Fruit fly (Drosophila melanogaster) whole organism, embryonic: ENCODE measurements around the gene THADA.

Experiments used
- Abd-B ChIP-seq: fragments of 200-800 bp; sonication (Bioruptor generic); optimal IDR thresholded peaks from 2 replicates; lab custom pipeline; 2018; ENCODE audit warnings: missing biosample characterization, mild to moderate bottlenecking, missing genetic modification characterization, moderate library complexity
- Adf1 ChIP-seq: fragments of 200-800 bp; sonication (Bioruptor generic); IDR thresholded peaks from 2 replicates; pipeline ENCODE4 v1.3.6; 2022; ENCODE audit warnings: missing biosample characterization, missing genetic modification characterization
- B-H2 ChIP-seq: fragments of 200-800 bp; sonication (Bioruptor generic); optimal IDR thresholded peaks from 2 replicates; lab custom pipeline; 2018; ENCODE audit warnings: missing biosample characterization, mild to moderate bottlenecking, missing genetic modification characterization
- Bdp1 ChIP-seq: fragments of 200-800 bp; sonication (Bioruptor generic); optimal IDR thresholded peaks from 3 replicates; lab custom pipeline; 2016; ENCODE audit warnings: missing biosample characterization, missing genetic modification characterization
- Bgb ChIP-seq: fragments of 200-800 bp; sonication (Bioruptor generic); IDR thresholded peaks from 2 replicates; pipeline ENCODE4 v1.3.6; 2022; ENCODE audit warnings: missing biosample characterization, missing genetic modification characterization; ENCODE audit not compliant: partially characterized antibody
- CG10267 ChIP-seq: fragments of 200-800 bp; sonication (Bioruptor generic); optimal IDR thresholded peaks from 2 replicates; lab custom pipeline; 2018; ENCODE audit warnings: missing biosample characterization, mild to moderate bottlenecking, missing genetic modification characterization, moderate library complexity
- CG11723 ChIP-seq: fragments of 200-800 bp; sonication (Bioruptor generic); optimal IDR thresholded peaks from 2 replicates; lab custom pipeline; 2017; ENCODE audit warnings: missing biosample characterization, mild to moderate bottlenecking, missing genetic modification characterization
- CG13287 ChIP-seq: fragments of 200-800 bp; sonication (Bioruptor generic); IDR thresholded peaks from 2 replicates; pipeline ENCODE4 v1.3.6; 2022; ENCODE audit warnings: missing biosample characterization, missing genetic modification characterization; ENCODE audit not compliant: partially characterized antibody
- CG1603 ChIP-seq: fragments of 200-800 bp; sonication (Bioruptor generic); optimal IDR thresholded peaks from 2 replicates; lab custom pipeline; 2019; ENCODE audit warnings: missing biosample characterization, mild to moderate bottlenecking, missing genetic modification characterization, moderate library complexity
- CG17612 ChIP-seq: fragments of 200-800 bp; sonication (Bioruptor generic); IDR thresholded peaks from 2 replicates; pipeline ENCODE4 v1.3.6; 2022; ENCODE audit warnings: missing biosample characterization, missing genetic modification characterization
- CG1792 ChIP-seq: fragments of 200-800 bp; sonication (Bioruptor generic); optimal IDR thresholded peaks from 2 replicates; lab custom pipeline; 2016; ENCODE audit warnings: missing biosample characterization, missing genetic modification characterization
- CG18764 ChIP-seq: fragments of 200-800 bp; sonication (Bioruptor generic); optimal IDR thresholded peaks from 3 replicates; lab custom pipeline; 2016; ENCODE audit warnings: missing biosample characterization, missing genetic modification characterization
- CG2678 ChIP-seq: fragments of 200-800 bp; sonication (Bioruptor generic); optimal IDR thresholded peaks from 3 replicates; lab custom pipeline; 2019; ENCODE audit warnings: missing biosample characterization, mild to moderate bottlenecking, missing genetic modification characterization, moderate library complexity
- CG3726 ChIP-seq: fragments of 200-800 bp; sonication (Bioruptor generic); IDR thresholded peaks from 3 replicates; pipeline ENCODE4, ENCODE4 v1.3.6; 2022; ENCODE audit warnings: missing biosample characterization, missing genetic modification characterization
- CG43689 ChIP-seq: fragments of 200-800 bp; sonication (Bioruptor generic); IDR thresholded peaks from 2 replicates; pipeline ENCODE4 v1.3.6; 2022; ENCODE audit warnings: missing biosample characterization, missing genetic modification characterization
- CG8359 ChIP-seq: fragments of 200-800 bp; sonication (Bioruptor generic); optimal IDR thresholded peaks from 2 replicates; lab custom pipeline; 2017; ENCODE audit warnings: missing biosample characterization, mild to moderate bottlenecking, missing genetic modification characterization, borderline replicate concordance
- CG8924 ChIP-seq: fragments of 200-800 bp; optimal IDR thresholded peaks from 3 replicates; lab custom pipeline; 2019; ENCODE audit warnings: missing biosample characterization, mild to moderate bottlenecking, missing genetic modification characterization, moderate library complexity
- D ChIP-seq, 2 experiments: fragments of 200-800 bp in 1 of 2; fragments of >200 bp in 1 of 2; sonication (Bioruptor generic) in 1 of 2; optimal IDR thresholded peaks; 2 replicates in 1 of 2; 3 replicates in 1 of 2; lab custom pipeline; 2017; ENCODE audit warnings: mild to moderate bottlenecking in 1 of 2, missing biosample characterization in 1 of 2, missing genetic modification characterization in 1 of 2, missing genetic modification reagents in 1 of 2
- Fer1 ChIP-seq: fragments of 200-800 bp; sonication (Bioruptor generic); optimal IDR thresholded peaks from 2 replicates; lab custom pipeline; 2017; ENCODE audit warnings: missing biosample characterization, mild to moderate bottlenecking, missing genetic modification characterization
- Hr51 ChIP-seq, 2 experiments: fragments of 200-800 bp; sonication (Bioruptor generic); optimal IDR thresholded peaks; 2 replicates in 1 of 2; 3 replicates in 1 of 2; lab custom pipeline; 2016 to 2018; ENCODE audit warnings: missing biosample characterization in 2 of 2, missing genetic modification characterization in 2 of 2, mild to moderate bottlenecking in 1 of 2, moderate library complexity in 1 of 2
- MTF-1 ChIP-seq: fragments of 200-800 bp; sonication (Bioruptor generic); optimal IDR thresholded peaks from 2 replicates; lab custom pipeline; 2018; ENCODE audit warnings: missing biosample characterization, mild to moderate bottlenecking, missing genetic modification characterization, borderline replicate concordance
- Myb ChIP-seq: fragments of 200-800 bp; sonication (Bioruptor generic); optimal IDR thresholded peaks from 2 replicates; lab custom pipeline; 2016; ENCODE audit warnings: missing biosample characterization, missing genetic modification characterization
- Rfx ChIP-seq: fragments of 200-800 bp; sonication (Bioruptor generic); IDR thresholded peaks from 2 replicates; pipeline ENCODE4 v1.3.6; 2022; ENCODE audit warnings: missing biosample characterization, missing genetic modification characterization
- Sin3A ChIP-seq: fragments of >200 bp; optimal IDR thresholded peaks from 2 replicates; lab custom pipeline; 2018
- Sox100B ChIP-seq: fragments of 200-800 bp; sonication (Bioruptor generic); optimal IDR thresholded peaks from 3 replicates; lab custom pipeline; 2018; ENCODE audit warnings: missing biosample characterization, mild to moderate bottlenecking, missing genetic modification characterization
- Sry-δ ChIP-seq: fragments of 200-800 bp; sonication (Bioruptor generic); optimal IDR thresholded peaks from 2 replicates; lab custom pipeline; 2016; ENCODE audit warnings: missing biosample characterization, missing genetic modification characterization
- Xrp1 ChIP-seq: fragments of 200-800 bp; sonication (Bioruptor generic); IDR thresholded peaks from 2 replicates; pipeline ENCODE4 v1.3.6; 2022; ENCODE audit warnings: missing biosample characterization, missing genetic modification characterization
- ap ChIP-seq: fragments of 200-800 bp; sonication (Bioruptor generic); IDR thresholded peaks from 2 replicates; pipeline ENCODE4 v1.3.6; 2022; ENCODE audit warnings: missing biosample characterization, missing genetic modification characterization
- bcd ChIP-seq: fragments of 200-800 bp; sonication (Bioruptor generic); optimal IDR thresholded peaks from 2 replicates; lab custom pipeline; 2017; ENCODE audit warnings: missing biosample characterization, mild to moderate bottlenecking, missing genetic modification characterization
- cad ChIP-seq: fragments of >200 bp; optimal IDR thresholded peaks from 2 replicates; lab custom pipeline; 2017; ENCODE audit warnings: missing biosample characterization, missing genetic modification characterization
- chinmo ChIP-seq: fragments of 200-800 bp; sonication (Bioruptor generic); IDR thresholded peaks from 4 replicates; pipeline ENCODE4 v1.3.6; 2022; ENCODE audit warnings: missing biosample characterization, missing genetic modification characterization; ENCODE audit not compliant: partially characterized antibody
- dati ChIP-seq: fragments of 200-800 bp; sonication (Bioruptor generic); IDR thresholded peaks from 2 replicates; pipeline ENCODE4 v1.3.6; 2022; ENCODE audit warnings: missing biosample characterization, missing genetic modification characterization
- dm ChIP-seq: fragments of 200-800 bp; sonication (Bioruptor generic); optimal IDR thresholded peaks from 3 replicates; lab custom pipeline; 2016; ENCODE audit warnings: missing biosample characterization, missing genetic modification characterization
- dpn ChIP-seq, 2 experiments: fragments of 200-800 bp; sonication (Bioruptor generic); optimal IDR thresholded peaks; 3 replicates each; lab custom pipeline; 2016; ENCODE audit warnings: missing biosample characterization in 2 of 2, missing genetic modification characterization in 2 of 2
- emc ChIP-seq: fragments of 200-800 bp; sonication (Bioruptor generic); optimal IDR thresholded peaks from 2 replicates; lab custom pipeline; 2016; ENCODE audit warnings: missing biosample characterization, missing genetic modification characterization
- hb ChIP-seq: fragments of 200-800 bp; sonication (Bioruptor generic); IDR thresholded peaks from 3 replicates; pipeline ENCODE4 v1.3.6; 2022; ENCODE audit warnings: missing biosample characterization, missing genetic modification characterization; ENCODE audit not compliant: partially characterized antibody
- ind ChIP-seq: fragments of 200-800 bp; sonication (Bioruptor generic); optimal IDR thresholded peaks from 3 replicates; lab custom pipeline; 2016; ENCODE audit warnings: missing biosample characterization, missing genetic modification characterization
- jigr1 ChIP-seq: fragments of 200-800 bp; sonication (Bioruptor generic); IDR thresholded peaks from 3 replicates; pipeline ENCODE4 v1.3.6; 2022; ENCODE audit warnings: missing biosample characterization, missing genetic modification characterization
- lab ChIP-seq: fragments of 200-800 bp; sonication (Bioruptor generic); optimal IDR thresholded peaks from 3 replicates; lab custom pipeline; 2017; ENCODE audit warnings: missing biosample characterization, missing genetic modification characterization, mild to moderate bottlenecking, moderate library complexity, missing genetic modification reagents
- lmd ChIP-seq: fragments of 200-800 bp; sonication (Bioruptor generic); IDR thresholded peaks from 2 replicates; pipeline ENCODE4 v1.3.6; 2022; ENCODE audit warnings: missing biosample characterization, missing genetic modification characterization
- pros ChIP-seq: fragments of 200-800 bp; sonication (Bioruptor generic); optimal IDR thresholded peaks from 3 replicates; lab custom pipeline; 2019; ENCODE audit warnings: missing biosample characterization, mild to moderate bottlenecking, missing genetic modification characterization, moderate library complexity
- row ChIP-seq: fragments of 200-800 bp; sonication (Bioruptor generic); IDR thresholded peaks from 3 replicates; pipeline ENCODE4 v1.3.6; 2022; ENCODE audit warnings: missing biosample characterization, missing genetic modification characterization
- schlank ChIP-seq: fragments of 200-800 bp; sonication (Bioruptor generic); optimal IDR thresholded peaks from 2 replicates; lab custom pipeline; 2018; ENCODE audit warnings: missing biosample characterization, mild to moderate bottlenecking, missing genetic modification characterization
- sim ChIP-seq: fragments of 200-800 bp; sonication (Bioruptor generic); IDR thresholded peaks from 2 replicates; pipeline ENCODE4 v1.3.6; 2022; ENCODE audit warnings: missing biosample characterization, missing genetic modification characterization
- slbo ChIP-seq: fragments of 200-800 bp; sonication (Bioruptor generic); IDR thresholded peaks from 2 replicates; pipeline ENCODE4 v1.3.6; 2022; ENCODE audit warnings: missing biosample characterization, missing genetic modification characterization
- slp2 ChIP-seq: fragments of 200-800 bp; sonication (Bioruptor generic); optimal IDR thresholded peaks from 2 replicates; lab custom pipeline; 2016; ENCODE audit warnings: missing biosample characterization, missing genetic modification characterization
- toy ChIP-seq: fragments of 200-800 bp; sonication (Bioruptor generic); IDR thresholded peaks from 2 replicates; pipeline ENCODE4 v1.3.6; 2022; ENCODE audit warnings: missing biosample characterization, missing genetic modification characterization
- wdn ChIP-seq: fragments of 200-800 bp; sonication (Bioruptor generic); IDR thresholded peaks from 2 replicates; pipeline ENCODE4 v1.3.6; 2022; ENCODE audit warnings: missing biosample characterization, missing genetic modification characterization
- zen ChIP-seq: fragments of 200-800 bp; sonication (Bioruptor generic); optimal IDR thresholded peaks from 3 replicates; lab custom pipeline; 2018; ENCODE audit warnings: missing biosample characterization, mild to moderate bottlenecking, missing genetic modification characterization, moderate library complexity

THADA gene

dm6 chrX:19889128-19889756 lies 23.9 kb upstream of the THADA start (continued):
- TF ChIP-seq CG1792, result peak; percentile 76
- TF ChIP-seq Sin3A (lab: Kevin White, UChicago), result no peak
- TF ChIP-seq emc (GFP tag; lab: Kevin White, UChicago), result peak; percentile 75
- peak; percentile 91 for TF ChIP-seq CG1603 (tag; lab: Kevin White, UChicago)
- no peak; the same call in 1 of the 2 replicates for TF ChIP-seq dati (GFP tag; lab: Robert Waterston, UW)
- TF ChIP-seq CG8359 (GFP tag; lab: Kevin White, UChicago), result peak; percentile 21
- TF ChIP-seq CG43689 (GFP tag; lab: Robert Waterston, UW), result no peak; the same call in 1 of the 2 replicates
- peak; percentile 87 for TF ChIP-seq Rfx (GFP tag; lab: Robert Waterston, UW)
- peak; percentile 57 for TF ChIP-seq ap
- TF ChIP-seq CG10267 (tag; lab: Kevin White, UChicago), result peak; percentile 80
- TF ChIP-seq Xrp1 (GFP tag; lab: Robert Waterston, UW), result peak; percentile 88
- TF ChIP-seq row (GFP tag; lab: Robert Waterston, UW), result peak; percentile 88
- peak; percentile 66 for TF ChIP-seq Bdp1
- TF ChIP-seq zen (tag; lab: Kevin White, UChicago), result peak; percentile 89
- peak; percentile 80 for TF ChIP-seq bcd (GFP tag; lab: Kevin White, UChicago)
- no peak for TF ChIP-seq jigr1 (GFP tag; lab: Robert Waterston, UW)
- no peak for TF ChIP-seq CG13287 (GFP tag; lab: Robert Waterston, UW)
- TF ChIP-seq slbo (GFP tag; lab: Robert Waterston, UW), result peak; percentile 92
- TF ChIP-seq lab (GFP tag; lab: Kevin White, UChicago), result peak; percentile 92
- peak; percentile 83 for TF ChIP-seq lmd (GFP tag; lab: Robert Waterston, UW)
- TF ChIP-seq CG8924 (tag; lab: Kevin White, UChicago), result peak; percentile 87
- TF ChIP-seq dm (GFP tag; lab: Kevin White, UChicago), result peak; percentile 77
- TF ChIP-seq Abd-B, result peak; percentile 74
- no peak for TF ChIP-seq cad (GFP tag; lab: Kevin White, UChicago)
- TF ChIP-seq sim (GFP tag; lab: Robert Waterston, UW), result 0 out of 2 replicates have a peak, but pooled peaks have one; percentile 23
- peak; percentile 70 for TF ChIP-seq Adf1 (GFP tag; lab: Robert Waterston, UW)
- TF ChIP-seq dpn (GFP tag; optimal IDR thresholded peaks at IDR 0.05; lab: Kevin White, UChicago), result peak; percentile 88 to 93
- peak; percentile 83 for TF ChIP-seq Fer1 (GFP tag; lab: Kevin White, UChicago)
- peak; percentile 80; the same call in 1 of the 3 replicates for TF ChIP-seq CG3726 (GFP tag; lab: Robert Waterston, UW)
- TF ChIP-seq toy (GFP tag; lab: Robert Waterston, UW), result no peak
- peak; percentile 59 for TF ChIP-seq Sox100B (GFP tag; lab: Kevin White, UChicago)
- TF ChIP-seq CG2678 (tag; lab: Kevin White, UChicago), result peak; percentile 87
- TF ChIP-seq Hr51 (GFP tag; optimal IDR thresholded peaks at IDR 0.05; lab: Kevin White, UChicago), result peak; percentile 75 to 87
- TF ChIP-seq ind (GFP tag; lab: Kevin White, UChicago), result peak; percentile 88
- TF ChIP-seq Myb (GFP tag; lab: Kevin White, UChicago), result peak; percentile 72
- TF ChIP-seq chinmo, result no peak
- TF ChIP-seq schlank (tag; lab: Kevin White, UChicago), result peak; percentile 77
- no peak for TF ChIP-seq Bgb (GFP tag; lab: Robert Waterston, UW)
- peak; percentile 76 for TF ChIP-seq MTF-1 (GFP tag; lab: Kevin White, UChicago)
- TF ChIP-seq pros (GFP tag; lab: Kevin White, UChicago), result peak; percentile 67
- TF ChIP-seq Sry-δ (GFP tag; lab: Kevin White, UChicago), result peak; percentile 36
- peak; percentile 40 for TF ChIP-seq B-H2
- no peak for TF ChIP-seq D (optimal IDR thresholded peaks at IDR 0.05; lab: Kevin White, UChicago)
- TF ChIP-seq D (GFP tag; optimal IDR thresholded peaks at IDR 0.05; lab: Kevin White, UChicago), result peak; percentile 78
- peak; percentile 46 for TF ChIP-seq CG11723 (GFP tag; lab: Kevin White, UChicago)
- peak; percentile 46; the same call in 1 of the 2 replicates for TF ChIP-seq CG17612 (GFP tag; lab: Robert Waterston, UW)
- peak; percentile 75 for TF ChIP-seq wdn (GFP tag; lab: Robert Waterston, UW)
- TF ChIP-seq CG18764 (GFP tag; lab: Kevin White, UChicago), result peak; percentile 52
- TF ChIP-seq slp2 (GFP tag; lab: Kevin White, UChicago), result peak; percentile 81
- no peak for TF ChIP-seq hb (GFP tag; lab: Robert Waterston, UW)
